Fruit fly (Drosophila melanogaster): ENCODE results near the gene CG46468.

CG46468 gene

dm6 chr2L:9568360-9569088 lies 3.3 kb upstream of the CG46468 start, which contains the start of gene brwl (continued):
- TF ChIP-seq Stat92E (GFP tag; optimal IDR thresholded peaks at IDR 0.05) (peak in 1 of 3 experiments; percentile 97), CG6254 (GFP tag; optimal IDR thresholded peaks at IDR 0.05) (peak; percentile 97), CG12942 (GFP tag; optimal IDR thresholded peaks at IDR 0.05) (peak; percentile 99), CG4820 (GFP tag; optimal IDR thresholded peaks at IDR 0.05) (peak; percentile 98), CG1024 (GFP tag; IDR thresholded peaks at IDR 0.05) (peak; percentile 92), CHES-1-like (GFP tag; optimal IDR thresholded peaks at IDR 0.05) (peak; percentile 97), Eip74EF (GFP tag; optimal IDR thresholded peaks at IDR 0.05) (peak in 1 of 2 experiments; percentile 98), Hmr (GFP tag; optimal IDR thresholded peaks at IDR 0.05) (peak; percentile 99), gsb-n (tag; optimal IDR thresholded peaks at IDR 0.05) (peak; percentile 99), CG7357 (GFP tag; IDR thresholded peaks at IDR 0.05) (peak; percentile 95), CG32772 (GFP tag; IDR thresholded peaks at IDR 0.05) (peak; percentile 98), Jarid2 (GFP tag; optimal IDR thresholded peaks at IDR 0.05) (peak; percentile 91), bbx (GFP tag; IDR thresholded peaks at IDR 0.05; ENCODE audit: partially characterized antibody) (peak; percentile 57; the same call in 1 of the 2 replicates), CG6175 (GFP tag; IDR thresholded peaks at IDR 0.05) (peak; percentile 94), CG10654 (GFP tag; optimal IDR thresholded peaks at IDR 0.05) (peak; percentile 99), scrt (GFP tag; optimal IDR thresholded peaks at IDR 0.05) (peak; percentile 98), CG11560 (tag; IDR thresholded peaks at IDR 0.05) (peak; percentile 93)

- peak; percentile 87 for TF ChIP-seq twi (tag; optimal IDR thresholded peaks at IDR 0.05)
- peak; percentile 70 for TF ChIP-seq Dp (GFP tag; optimal IDR thresholded peaks at IDR 0.05)
- TF ChIP-seq CG1792 (GFP tag; optimal IDR thresholded peaks at IDR 0.05) = peak; percentile 88
- peak; percentile 80 for TF ChIP-seq cg (GFP tag; optimal IDR thresholded peaks at IDR 0.05)
- TF ChIP-seq CG13296 (GFP tag; optimal IDR thresholded peaks at IDR 0.05) = peak; percentile 100
- peak; percentile 98 for TF ChIP-seq gce (GFP tag; IDR thresholded peaks at IDR 0.05)
- peak; percentile 100 for TF ChIP-seq B-H2 (GFP tag; optimal IDR thresholded peaks at IDR 0.05)
- peak; percentile 99 for TF ChIP-seq CG15011 (GFP tag; optimal IDR thresholded peaks at IDR 0.05)
- TF ChIP-seq CG7963 (GFP tag; IDR thresholded peaks at IDR 0.05; ENCODE audit: partially characterized antibody) = no peak
- no peak for TF ChIP-seq HLH4C (GFP tag; IDR thresholded peaks at IDR 0.05; ENCODE audit: partially characterized antibody)
- no peak for TF ChIP-seq bbx (GFP tag; IDR thresholded peaks at IDR 0.05; ENCODE audit: partially characterized antibody)
- peak; percentile 65 for TF ChIP-seq CG15073 (GFP tag; optimal IDR thresholded peaks at IDR 0.05)
- TF ChIP-seq CG6854 (GFP tag; optimal IDR thresholded peaks at IDR 0.05) = peak; percentile 99
- peak; percentile 100 for TF ChIP-seq CG34376 (GFP tag; optimal IDR thresholded peaks at IDR 0.05)
- TF ChIP-seq Sry-β (GFP tag; optimal IDR thresholded peaks at IDR 0.05) = peak; percentile 81
- peak; percentile 95 for TF ChIP-seq CG12236 (GFP tag; optimal IDR thresholded peaks at IDR 0.05)
- no peak for TF ChIP-seq sc (optimal IDR thresholded peaks at IDR 0.05)
- TF ChIP-seq sc (GFP tag; optimal IDR thresholded peaks at IDR 0.05) = peak; percentile 96
- TF ChIP-seq Fer2 (tag; optimal IDR thresholded peaks at IDR 0.05) = peak; percentile 98
- peak; percentile 99 for TF ChIP-seq CG17359 (tag; optimal IDR thresholded peaks at IDR 0.05)
- no peak for TF ChIP-seq inv (GFP tag; IDR thresholded peaks at IDR 0.05; ENCODE audit: partially characterized antibody)
- TF ChIP-seq CG3163 (GFP tag; optimal IDR thresholded peaks at IDR 0.05) = peak; percentile 84
- TF ChIP-seq ranshi (GFP tag; IDR thresholded peaks at IDR 0.05) = peak; percentile 96
- TF ChIP-seq Gug (GFP tag; IDR thresholded peaks at IDR 0.05) = peak; percentile 65; the same call in 3 of the 4 replicates
- peak; percentile 91 for TF ChIP-seq CG6654 (GFP tag; optimal IDR thresholded peaks at IDR 0.05)
- peak; percentile 86 for TF ChIP-seq jing (GFP tag; optimal IDR thresholded peaks at IDR 0.05)
- TF ChIP-seq gsb-n (tag; optimal IDR thresholded peaks at IDR 0.05) = peak; percentile 97
- TF ChIP-seq Med (GFP tag) = peak; percentile 100
- TF ChIP-seq CG18599 (GFP tag; optimal IDR thresholded peaks at IDR 0.05) = peak; percentile 98
- peak; percentile 100 for TF ChIP-seq ATbp (GFP tag; optimal IDR thresholded peaks at IDR 0.05)
- peak; percentile 93 for TF ChIP-seq gsb (GFP tag; IDR thresholded peaks at IDR 0.05)
- peak; percentile 15; the same call in 1 of the 2 replicates for TF ChIP-seq Scr (GFP tag; IDR thresholded peaks at IDR 0.05; ENCODE audit: partially characterized antibody)
Observed at dm6 chr2L:9567398-9567856, 2.2 kb upstream of the CG46468 start.
